Fruit fly (Drosophila melanogaster) S2 (cell line): ENCODE results near the gene CG14537.
"Not testable (repeated sequence)": the region's sequence is repeated elsewhere in the genome, so short reads cannot be mapped to it uniquely, and the experiment has no call there.

Source experiments
- CG8478 ChIP-seq: fragments of >200 bp; optimal IDR thresholded peaks from 2 replicates; lab custom pipeline; 2018
- CTCF ChIP-seq, 2 experiments: fragments of >200 bp; optimal IDR thresholded peaks; 2 replicates each; lab custom pipeline; 2018

DNA sequence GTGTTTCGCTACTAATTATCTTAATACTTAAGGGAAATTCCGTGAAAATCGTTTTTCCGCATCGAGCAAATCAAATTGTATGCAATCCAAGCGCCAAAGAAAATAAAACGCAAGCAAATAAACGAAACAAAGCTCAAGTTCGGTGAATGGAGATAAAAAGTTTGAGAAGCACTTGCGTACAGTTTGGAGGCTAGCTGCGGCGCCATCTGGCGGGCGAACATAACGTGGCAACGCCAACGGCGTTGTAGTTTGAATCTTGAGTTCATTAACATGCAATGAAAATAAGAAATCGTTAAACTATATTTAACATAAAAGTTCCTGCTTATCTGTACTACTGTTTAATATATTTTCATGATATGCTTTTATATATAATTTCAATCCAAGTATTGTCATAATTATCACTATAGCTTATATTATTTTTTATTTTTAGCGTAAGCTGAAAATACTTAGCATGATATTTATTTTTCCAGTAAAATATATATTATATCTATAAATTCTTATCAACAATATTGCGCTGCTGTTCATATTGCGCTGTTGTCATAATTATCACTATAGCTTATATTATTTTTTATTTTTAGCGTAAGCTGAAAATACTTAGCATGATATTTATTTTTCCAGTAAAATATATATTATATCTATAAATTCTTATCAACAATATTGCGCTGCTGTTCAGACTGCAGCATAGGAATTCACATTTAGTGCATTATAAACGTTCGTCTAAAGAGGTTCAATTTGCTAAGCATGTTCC lies 16.3 kb downstream of the CG14537 start, which contains the start of gene lectin-28C:
- not testable (repeated sequence) for TF ChIP-seq CG8478
- peak; percentile 93 to 94 for TF ChIP-seq CTCF (optimal IDR thresholded peaks at IDR 0.05; lab: Kevin White, UChicago)
